Worm (Caenorhabditis elegans) whole organism, late embryonic: ENCODE data around the gene M70.1.

ENCODE experiments used
- K02D7.2 ChIP-seq: sonication (generic microtip); optimal IDR thresholded peaks from 2 replicates; lab custom pipeline; 2017; ENCODE audit warnings: mild to moderate bottlenecking, missing genetic modification characterization, missing compliant biosample characterization
- K09A11.1 ChIP-seq: sonication (generic microtip); optimal IDR thresholded peaks from 2 replicates; lab custom pipeline; 2017; ENCODE audit warnings: antibody characterized with exemption, mild to moderate bottlenecking, missing genetic modification characterization, missing compliant biosample characterization; ENCODE audit not compliant: insufficient read depth
- T23F11.4 ChIP-seq: fragments of 200-800 bp; sonication (Bioruptor generic); optimal IDR thresholded peaks from 2 replicates; lab custom pipeline; 2018; ENCODE audit warnings: mild to moderate bottlenecking, missing genetic modification characterization, missing compliant biosample characterization
- ceh-22 ChIP-seq: sonication (generic microtip); optimal IDR thresholded peaks from 2 replicates; lab custom pipeline; 2017; ENCODE audit warnings: missing biosample characterization, missing genetic modification characterization
- ceh-30 ChIP-seq: fragments of 150-350 bp; optimal IDR thresholded peaks from 2 replicates; lab custom pipeline; 2014; ENCODE audit warnings: missing biosample characterization, missing genetic modification characterization
- ceh-45 ChIP-seq: fragments of 200-800 bp; sonication (Bioruptor generic); IDR thresholded peaks from 2 replicates; pipeline ENCODE4 v1.3.6; 2022; ENCODE audit warnings: missing genetic modification reagents, missing genetic modification characterization, missing compliant biosample characterization
- ceh-9 ChIP-seq: sonication (generic microtip); optimal IDR thresholded peaks from 2 replicates; lab custom pipeline; 2016; ENCODE audit warnings: mild to moderate bottlenecking, missing genetic modification characterization, inconsistent platforms, missing compliant biosample characterization
- elt-4 ChIP-seq: sonication (generic microtip); optimal IDR thresholded peaks from 2 replicates; lab custom pipeline; 2016; ENCODE audit warnings: missing genetic modification characterization, missing compliant biosample characterization
- eyg-1 ChIP-seq: sonication (generic microtip); optimal IDR thresholded peaks from 2 replicates; lab custom pipeline; 2016; ENCODE audit warnings: missing genotype, missing genetic modification characterization, missing compliant biosample characterization
- hlh-13 ChIP-seq: fragments of 200-800 bp; sonication (Bioruptor generic); optimal IDR thresholded peaks from 2 replicates; lab custom pipeline; 2018; ENCODE audit warnings: mild to moderate bottlenecking, missing genetic modification characterization, missing compliant biosample characterization
- hlh-6 ChIP-seq: sonication (generic microtip); optimal IDR thresholded peaks from 2 replicates; lab custom pipeline; 2016; ENCODE audit warnings: missing genotype, missing genetic modification characterization, missing compliant biosample characterization
- hlh-8 ChIP-seq: sonication (generic microtip); optimal IDR thresholded peaks from 2 replicates; lab custom pipeline; 2016; ENCODE audit warnings: missing genotype, missing genetic modification characterization, missing compliant biosample characterization
- mec-3 ChIP-seq: sonication (generic microtip); optimal IDR thresholded peaks from 2 replicates; lab custom pipeline; 2016; ENCODE audit warnings: borderline replicate concordance, missing genetic modification characterization, missing compliant biosample characterization
- nhr-11 ChIP-seq: fragments of 150-350 bp; optimal IDR thresholded peaks from 2 replicates; lab custom pipeline; 2014; ENCODE audit warnings: missing biosample characterization, missing genetic modification characterization
- syd-9 ChIP-seq: sonication (generic microtip); optimal IDR thresholded peaks from 2 replicates; lab custom pipeline; 2016; ENCODE audit warnings: mild to moderate bottlenecking, missing genetic modification characterization, moderate library complexity, missing compliant biosample characterization
- tbx-2 ChIP-seq: sonication (generic microtip); optimal IDR thresholded peaks from 2 replicates; lab custom pipeline; 2016; ENCODE audit warnings: missing genetic modification characterization, missing compliant biosample characterization
- unc-42 ChIP-seq: sonication (generic microtip); optimal IDR thresholded peaks from 2 replicates; lab custom pipeline; 2016; ENCODE audit warnings: missing genotype, missing genetic modification characterization, missing compliant biosample characterization
- zip-5 ChIP-seq: sonication (generic microtip); optimal IDR thresholded peaks from 2 replicates; lab custom pipeline; 2016; ENCODE audit warnings: missing genetic modification characterization, missing compliant biosample characterization

M70.1 gene

ce11 chrIV:2300186-2300585, 54.5 kb downstream of the M70.1 start, which contains the start of gene lin-1:
TSS of gene lin-1 (minus strand) at chrIV:2300286.
- TF ChIP-seq nhr-11 (no peak), ceh-22 (tag; lab: Kevin White, UChicago) (no peak), mec-3 (tag; lab: Kevin White, UChicago) (no peak), hlh-13 (GFP tag; lab: Kevin White, UChicago) (no peak), ceh-45 (GFP tag; lab: Robert Waterston, UW) (no peak), T23F11.4 (GFP tag; lab: Kevin White, UChicago) (no peak), unc-42 (no peak), K09A11.1 (no peak), elt-4 (tag; lab: Kevin White, UChicago) (no peak), K02D7.2 (tag; lab: Kevin White, UChicago) (no peak), zip-5 (tag; lab: Kevin White, UChicago) (no peak), ceh-9 (tag; lab: Kevin White, UChicago) (no peak), syd-9 (tag; lab: Kevin White, UChicago) (no peak), tbx-2 (tag; lab: Kevin White, UChicago) (no peak), hlh-6 (tag; lab: Kevin White, UChicago) (no peak), ceh-30 (tag; lab: Kevin White, UChicago) (no peak), hlh-8 (tag; lab: Kevin White, UChicago) (no peak), eyg-1 (no peak)
